Worm (Caenorhabditis elegans) whole organism, L1 larva: ENCODE data around the gene D2023.3.

ENCODE experiments used
- ceh-63 ChIP-seq: fragments of 200-800 bp; sonication (Bioruptor generic); optimal IDR thresholded peaks from 2 replicates; lab custom pipeline; 2018; ENCODE audit warnings: mild to moderate bottlenecking, missing genetic modification characterization, missing compliant biosample characterization
- elt-2 ChIP-seq: sonication (generic microtip); optimal IDR thresholded peaks from 2 replicates; lab custom pipeline; 2016; ENCODE audit warnings: missing genetic modification characterization, mild to moderate bottlenecking, inconsistent platforms, missing compliant biosample characterization, missing genetic modification reagents
- lin-39 ChIP-seq: fragments of 150-350 bp; optimal IDR thresholded peaks from 2 replicates; lab custom pipeline; 2014; ENCODE audit warnings: missing biosample characterization, missing genetic modification reagents, missing genetic modification characterization
- lir-3 ChIP-seq: sonication (generic microtip); optimal IDR thresholded peaks from 2 replicates; lab custom pipeline; 2016; ENCODE audit warnings: mild to moderate bottlenecking, missing genetic modification characterization, moderate library complexity, missing compliant biosample characterization; ENCODE audit not compliant: poor library complexity
- nhr-12 ChIP-seq: sonication (generic microtip); optimal IDR thresholded peaks from 2 replicates; lab custom pipeline; 2017; ENCODE audit warnings: missing biosample characterization, missing genetic modification characterization
- nhr-77 ChIP-seq: fragments of 150-350 bp; optimal IDR thresholded peaks from 2 replicates; lab custom pipeline; 2014; ENCODE audit warnings: missing biosample characterization, missing genetic modification characterization
- snpc-4 ChIP-seq: fragments of 150-350 bp; optimal IDR thresholded peaks from 2 replicates; lab custom pipeline; 2014; ENCODE audit warnings: missing biosample characterization, missing genetic modification characterization
- sptf-1 ChIP-seq: fragments of 150-350 bp; optimal IDR thresholded peaks from 2 replicates; lab custom pipeline; 2014; ENCODE audit warnings: missing biosample characterization, missing genetic modification characterization

- no peak for TF ChIP-seq lin-39 (tag; lab: Kevin White, UChicago)
- TF ChIP-seq sptf-1, result no peak
- no peak for TF ChIP-seq elt-2 (tag; lab: Kevin White, UChicago)
- TF ChIP-seq nhr-77 (tag; lab: Kevin White, UChicago), result no peak
- no peak for TF ChIP-seq ceh-63 (GFP tag; lab: Kevin White, UChicago)
- TF ChIP-seq lir-3 (tag; lab: Kevin White, UChicago), result no peak
- TF ChIP-seq snpc-4 (tag; lab: Kevin White, UChicago), result no peak
- no peak for TF ChIP-seq nhr-12
Observed at ce11 chrV:11773420-11773819, 38.4 kb downstream of the D2023.3 start, which contains the start of gene bus-18.
